Worm (Caenorhabditis elegans) whole organism, late embryonic: ENCODE results near the gene M151.3.

Experiments
- C38D4.7 ChIP-seq: fragments of 200-800 bp; sonication (Bioruptor generic); optimal IDR thresholded peaks from 2 replicates; lab custom pipeline; 2018; ENCODE audit warnings: mild to moderate bottlenecking, missing genetic modification characterization, moderate library complexity, missing compliant biosample characterization
- ama-1 ChIP-seq: fragments of 150-350 bp; optimal IDR thresholded peaks from 2 replicates; lab custom pipeline; 2014
- ceh-22 ChIP-seq: sonication (generic microtip); optimal IDR thresholded peaks from 2 replicates; lab custom pipeline; 2017; ENCODE audit warnings: missing biosample characterization, missing genetic modification characterization
- odd-2 ChIP-seq: sonication (generic microtip); optimal IDR thresholded peaks from 2 replicates; lab custom pipeline; 2017; ENCODE audit warnings: antibody characterized with exemption, mild to moderate bottlenecking, missing genetic modification characterization, missing compliant biosample characterization
- sox-4 ChIP-seq: sonication (generic microtip); optimal IDR thresholded peaks from 2 replicates; lab custom pipeline; 2017; ENCODE audit warnings: mild to moderate bottlenecking, missing genetic modification characterization, inconsistent platforms, missing compliant biosample characterization
- unc-42 ChIP-seq: sonication (generic microtip); optimal IDR thresholded peaks from 2 replicates; lab custom pipeline; 2016; ENCODE audit warnings: missing genotype, missing genetic modification characterization, missing compliant biosample characterization

DNA sequence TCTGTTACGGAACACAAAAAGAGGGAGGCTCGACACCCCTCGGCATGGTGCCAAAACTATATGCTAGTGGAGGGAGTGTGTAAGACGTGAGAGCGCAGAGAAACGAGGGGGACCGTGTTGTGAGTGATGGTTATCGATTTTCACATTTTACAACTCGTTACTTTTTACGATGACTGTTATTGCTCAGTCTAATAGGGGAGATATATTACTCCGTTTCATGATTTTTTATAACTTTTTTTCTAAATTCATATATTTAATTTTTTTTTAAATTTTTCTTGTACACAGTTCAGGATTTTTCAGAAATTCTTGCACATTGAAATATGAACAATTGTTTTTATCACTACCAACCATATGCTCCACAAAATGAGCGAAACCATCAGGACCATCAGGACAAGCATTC, 28.4 kb downstream of the M151.3 start, which contains the start of gene F19B10.5:
- no peak for TF ChIP-seq C38D4.7 (GFP tag; lab: Kevin White, UChicago)
- TF ChIP-seq sox-4 (tag; lab: Kevin White, UChicago), result no peak
- no peak for TF ChIP-seq ama-1
- TF ChIP-seq odd-2, result no peak
- no peak for TF ChIP-seq unc-42 (tag; lab: Kevin White, UChicago)
- TF ChIP-seq ceh-22, result no peak
